Worm (Caenorhabditis elegans) whole organism, L4 larva: ENCODE measurements around the gene F54F12.1.

Source experiments
- F26F4.8 ChIP-seq: fragments of 200-800 bp; sonication (Bioruptor generic); conservative IDR thresholded peaks from 2 replicates; pipeline ENCODE4 v1.3.6; 2022; ENCODE audit warnings: missing genetic modification characterization, missing compliant biosample characterization
- F37D6.2 ChIP-seq: sonication (generic microtip); optimal IDR thresholded peaks from 2 replicates; lab custom pipeline; 2016; ENCODE audit warnings: mild to moderate bottlenecking, missing genetic modification characterization, missing compliant biosample characterization
- F44E2.7 ChIP-seq: fragments of 200-800 bp; sonication (Bioruptor generic); IDR thresholded peaks from 2 replicates; pipeline ENCODE4 v2.1.2; 2022; ENCODE audit warnings: missing genetic modification characterization, missing compliant biosample characterization
- R02D3.7 ChIP-seq: fragments of 150-350 bp; sonication (generic microtip); optimal IDR thresholded peaks from 3 replicates; lab custom pipeline; 2014; ENCODE audit warnings: missing biosample characterization, missing genetic modification characterization
- T20F7.1 ChIP-seq: fragments of 200-800 bp; sonication (Bioruptor generic); optimal IDR thresholded peaks from 2 replicates; lab custom pipeline; 2018; ENCODE audit warnings: mild to moderate bottlenecking, missing genetic modification characterization, missing compliant biosample characterization
- T26A8.4 ChIP-seq: fragments of 200-800 bp; sonication (Bioruptor generic); IDR thresholded peaks from 2 replicates; pipeline ENCODE4 v1.3.6; 2022; ENCODE audit warnings: missing genetic modification characterization, missing compliant biosample characterization
- ZK546.5 ChIP-seq, 2 experiments: sonication (generic microtip); optimal IDR thresholded peaks; 2 replicates each; lab custom pipeline; 2017; ENCODE audit warnings: missing biosample characterization in 2 of 2, missing genetic modification characterization in 2 of 2
- aha-1 ChIP-seq: fragments of 150-350 bp; peaks from one replicate; lab custom pipeline; 2014; ENCODE audit warnings: missing biosample characterization, missing genetic modification characterization
- aly-2 ChIP-seq: sonication (generic microtip); optimal IDR thresholded peaks from 2 replicates; lab custom pipeline; 2018; ENCODE audit warnings: missing biosample characterization, missing genetic modification characterization
- ama-1 ChIP-seq: fragments of 150-350 bp; optimal IDR thresholded peaks from 2 replicates; lab custom pipeline; 2014; ENCODE audit warnings: inconsistent platforms, mixed read lengths
- attf-4 ChIP-seq: sonication (generic microtip); optimal IDR thresholded peaks from 3 replicates; lab custom pipeline; 2017; ENCODE audit warnings: missing biosample characterization, missing genetic modification characterization
- ceh-32 ChIP-seq: sonication (generic microtip); optimal IDR thresholded peaks from 2 replicates; lab custom pipeline; 2016; ENCODE audit warnings: mild to moderate bottlenecking, missing genetic modification characterization, missing compliant biosample characterization; ENCODE audit not compliant: poor library complexity
- ceh-44 ChIP-seq: fragments of 200-800 bp; sonication (Bioruptor generic); IDR thresholded peaks from 2 replicates; pipeline ENCODE4 v1.3.6; 2022; ENCODE audit warnings: missing genetic modification reagents, missing genetic modification characterization, missing compliant biosample characterization
- ceh-62 ChIP-seq: sonication (generic microtip); optimal IDR thresholded peaks from 2 replicates; lab custom pipeline; 2017; ENCODE audit warnings: missing biosample characterization, missing genetic modification characterization
- ctbp-1 ChIP-seq: fragments of 200-800 bp; sonication (Bioruptor generic); IDR thresholded peaks from 2 replicates; pipeline ENCODE4 v1.3.6; 2022; ENCODE audit warnings: missing genetic modification reagents, missing genetic modification characterization, missing compliant biosample characterization
- dmd-6 ChIP-seq: fragments of 200-800 bp; sonication (Bioruptor generic); IDR thresholded peaks from 2 replicates; pipeline ENCODE4 v1.3.6; 2022; ENCODE audit warnings: missing genetic modification reagents, missing genetic modification characterization, missing compliant biosample characterization
- fkh-10 ChIP-seq: fragments of 150-350 bp; optimal IDR thresholded peaks from 2 replicates; lab custom pipeline; 2014; ENCODE audit warnings: missing biosample characterization, missing genetic modification reagents, missing genetic modification characterization
- fos-1 ChIP-seq: fragments of 150-350 bp; optimal IDR thresholded peaks from 2 replicates; lab custom pipeline; 2014; ENCODE audit warnings: missing biosample characterization, missing genetic modification characterization
- gei-8 ChIP-seq: fragments of 200-800 bp; sonication (Bioruptor generic); optimal IDR thresholded peaks from 2 replicates; lab custom pipeline; 2018; ENCODE audit warnings: mild to moderate bottlenecking, missing genetic modification characterization, missing compliant biosample characterization
- hlh-11 ChIP-seq: fragments of 200-800 bp; sonication (Bioruptor generic); optimal IDR thresholded peaks from 2 replicates; lab custom pipeline; 2018; ENCODE audit warnings: mild to moderate bottlenecking, missing genetic modification characterization, missing compliant biosample characterization
- hlh-30 ChIP-seq: sonication (generic microtip); optimal IDR thresholded peaks from 2 replicates; lab custom pipeline; 2017; ENCODE audit warnings: antibody characterized with exemption, mild to moderate bottlenecking, missing genetic modification characterization, missing compliant biosample characterization; ENCODE audit not compliant: insufficient read depth
- lin-13 ChIP-seq: fragments of 150-350 bp; optimal IDR thresholded peaks from 2 replicates; lab custom pipeline; 2014; ENCODE audit warnings: missing biosample characterization, missing genetic modification reagents, missing genetic modification characterization
- lin-29 ChIP-seq: fragments of 200-800 bp; sonication (Bioruptor generic); IDR thresholded peaks from 2 replicates; pipeline ENCODE4 v1.3.6; 2022; ENCODE audit warnings: missing genetic modification reagents, missing genetic modification characterization, missing compliant biosample characterization
- lin-38 ChIP-seq: fragments of 200-800 bp; sonication (Bioruptor generic); IDR thresholded peaks from 2 replicates; pipeline ENCODE4 v1.3.6; 2022; ENCODE audit warnings: missing genetic modification reagents, missing genetic modification characterization, missing compliant biosample characterization
- mep-1 ChIP-seq: fragments of 150-350 bp; sonication (generic microtip); optimal IDR thresholded peaks from 3 replicates; lab custom pipeline; 2014; ENCODE audit warnings: missing biosample characterization, missing genetic modification characterization
- mes-2 ChIP-seq: sonication (generic microtip); optimal IDR thresholded peaks from 2 replicates; lab custom pipeline; 2016; ENCODE audit warnings: missing genotype, mild to moderate bottlenecking, missing genetic modification characterization, missing compliant biosample characterization; ENCODE audit not compliant: poor library complexity, severe bottlenecking
- nhr-10 ChIP-seq: fragments of 150-350 bp; optimal IDR thresholded peaks from 2 replicates; lab custom pipeline; 2014; ENCODE audit warnings: missing biosample characterization, missing genetic modification characterization
- nhr-28 ChIP-seq: fragments of 150-350 bp; optimal IDR thresholded peaks from 2 replicates; lab custom pipeline; 2014; ENCODE audit warnings: missing biosample characterization, missing genetic modification characterization
- nhr-41 ChIP-seq: fragments of 200-800 bp; sonication (Bioruptor generic); IDR thresholded peaks from 2 replicates; pipeline ENCODE4 v1.3.6; 2022; ENCODE audit warnings: missing genetic modification reagents, missing genetic modification characterization, missing compliant biosample characterization
- nhr-42 ChIP-seq: fragments of 200-800 bp; sonication (Bioruptor generic); IDR thresholded peaks from 2 replicates; pipeline ENCODE4 v1.3.6; 2022; ENCODE audit warnings: missing genetic modification characterization, missing compliant biosample characterization
- nhr-48 ChIP-seq: sonication (generic microtip); optimal IDR thresholded peaks from 2 replicates; lab custom pipeline; 2016; ENCODE audit warnings: mild to moderate bottlenecking, missing genetic modification characterization, missing compliant biosample characterization
- nhr-76 ChIP-seq: fragments of 150-350 bp; optimal IDR thresholded peaks from 2 replicates; lab custom pipeline; 2014; ENCODE audit warnings: missing biosample characterization, missing genetic modification characterization
- nhr-77 ChIP-seq: fragments of 150-350 bp; optimal IDR thresholded peaks from 2 replicates; lab custom pipeline; 2014; ENCODE audit warnings: missing biosample characterization, missing genetic modification characterization
- pha-4 ChIP-seq, 2 experiments: fragments of 150-350 bp in 1 of 2; fragments of 200-800 bp in 1 of 2; sonication (Bioruptor generic) in 1 of 2; IDR thresholded peaks in 1 of 2; optimal IDR thresholded peaks in 1 of 2; 2 replicates each; pipeline versions ENCODE4 v1.3.6 to Lab custom; 2014 to 2022; ENCODE audit warnings: missing genetic modification characterization in 2 of 2, missing genetic modification reagents in 2 of 2, missing biosample characterization in 1 of 2, missing compliant biosample characterization in 1 of 2
- pqm-1 ChIP-seq: sonication (generic microtip); optimal IDR thresholded peaks from 2 replicates; lab custom pipeline; 2017; ENCODE audit warnings: missing biosample characterization, missing genetic modification characterization
- spr-3 ChIP-seq: fragments of 200-800 bp; sonication (Bioruptor generic); optimal IDR thresholded peaks from 2 replicates; lab custom pipeline; 2018; ENCODE audit warnings: mild to moderate bottlenecking, missing genetic modification characterization, missing compliant biosample characterization
- tag-97 ChIP-seq: fragments of 200-800 bp; sonication (Bioruptor generic); IDR thresholded peaks from 2 replicates; pipeline ENCODE4 v1.3.6; 2022; ENCODE audit warnings: missing genetic modification characterization, missing compliant biosample characterization
- unc-39 ChIP-seq: sonication (generic microtip); optimal IDR thresholded peaks from 2 replicates; lab custom pipeline; 2017; ENCODE audit warnings: missing biosample characterization, missing genetic modification characterization
- unc-62 ChIP-seq, 3 experiments: fragments of 150-350 bp in 1 of 3; sonication (generic microtip); optimal IDR thresholded peaks in 2 of 3; peaks in 1 of 3; 1 replicate in 1 of 3; 2 replicates in 2 of 3; lab custom pipeline; 2014 to 2017; ENCODE audit warnings: missing biosample characterization in 3 of 3, missing genetic modification characterization in 3 of 3, missing genetic modification reagents in 3 of 3, missing genotype in 1 of 3
- zfp-2 ChIP-seq: sonication (generic microtip); optimal IDR thresholded peaks from 2 replicates; lab custom pipeline; 2016; ENCODE audit warnings: mild to moderate bottlenecking, missing genetic modification characterization, missing compliant biosample characterization
- zfp-3 ChIP-seq: fragments of 200-800 bp; sonication (Bioruptor generic); conservative IDR thresholded peaks from 2 replicates; pipeline ENCODE4 v1.3.6; 2022; ENCODE audit warnings: missing genetic modification reagents, missing genetic modification characterization, missing compliant biosample characterization
- zip-2 ChIP-seq: fragments of 150-350 bp; optimal IDR thresholded peaks from 2 replicates; lab custom pipeline; 2014; ENCODE audit warnings: missing biosample characterization, missing genetic modification characterization
- ztf-7 ChIP-seq: fragments of 150-350 bp; optimal IDR thresholded peaks from 2 replicates; lab custom pipeline; 2014; ENCODE audit warnings: missing biosample characterization, missing genetic modification characterization

Gene F54F12.1

ce11 chrIII:13056735-13057134 lies 1.5 kb upstream of the F54F12.1 start:
- TF ChIP-seq unc-39 (tag; lab: Kevin White, UChicago) = no peak
- TF ChIP-seq unc-62 (GFP tag; optimal IDR thresholded peaks at IDR 0.05 in 1 of 2; lab: Kevin White, UChicago) = no peak
- TF ChIP-seq unc-62 (tag; optimal IDR thresholded peaks at IDR 0.05; lab: Kevin White, UChicago) = no peak
- no peak for TF ChIP-seq R02D3.7
- TF ChIP-seq fkh-10 (GFP tag; lab: Kevin White, UChicago) = no peak
- no peak for TF ChIP-seq nhr-41
- no peak for TF ChIP-seq zfp-2 (tag; lab: Kevin White, UChicago)
- TF ChIP-seq nhr-77 (tag; lab: Kevin White, UChicago) = no peak
- no peak for TF ChIP-seq attf-4 (tag; lab: Kevin White, UChicago)
- no peak for TF ChIP-seq ztf-7
- no peak for TF ChIP-seq zip-2
- TF ChIP-seq hlh-11 (tag; lab: Kevin White, UChicago) = peak; percentile 16
- no peak for TF ChIP-seq gei-8 (GFP tag; lab: Kevin White, UChicago)
- no peak for TF ChIP-seq nhr-48 (tag; lab: Kevin White, UChicago)
- TF ChIP-seq nhr-28 (tag; lab: Kevin White, UChicago) = peak; percentile 7
- no peak for TF ChIP-seq tag-97 (GFP tag; lab: Robert Waterston, UW)
- TF ChIP-seq nhr-76 = no peak
- TF ChIP-seq dmd-6 (GFP tag; lab: Robert Waterston, UW) = peak; percentile 10; the same call in 1 of the 2 replicates
- TF ChIP-seq mes-2 (tag; lab: Kevin White, UChicago) = no peak
- no peak for TF ChIP-seq lin-38 (GFP tag; lab: Robert Waterston, UW)
- TF ChIP-seq nhr-10 (tag; lab: Kevin White, UChicago) = no peak
- TF ChIP-seq ctbp-1 (GFP tag; lab: Robert Waterston, UW) = no peak
- TF ChIP-seq pqm-1 (tag; lab: Kevin White, UChicago) = no peak
- no peak for TF ChIP-seq nhr-42
- no peak for TF ChIP-seq spr-3
- no peak for TF ChIP-seq mep-1
- TF ChIP-seq pha-4 (GFP tag; IDR thresholded peaks at IDR 0.05; lab: Robert Waterston, UW) = no peak
- TF ChIP-seq pha-4 (tag; optimal IDR thresholded peaks at IDR 0.05; lab: Kevin White, UChicago) = no peak
- no peak for TF ChIP-seq F44E2.7
- peak; percentile 80 for TF ChIP-seq hlh-30
- TF ChIP-seq aha-1 = peak; percentile 85
- no peak for TF ChIP-seq ceh-62 (tag; lab: Kevin White, UChicago)

- TF ChIP-seq unc-62 (GFP tag; optimal IDR thresholded peaks at IDR 0.05 in 1 of 2; lab: Kevin White, UChicago) (peak in 1 of 2 experiments; percentile 1), unc-62 (tag; optimal IDR thresholded peaks at IDR 0.05; lab: Kevin White, UChicago) (no peak), lin-29 (no peak)
- TF ChIP-seq, all 104 proteins: peak for 1
Observed at ce11 chrIII:13056230-13056629, 988 bp upstream of the F54F12.1 start.

ce11 chrIII:13049956-13050355 lies 5.3 kb downstream of the F54F12.1 start:
- TF ChIP-seq nhr-42 (no peak), unc-62 (GFP tag; optimal IDR thresholded peaks at IDR 0.05 in 1 of 2; lab: Kevin White, UChicago) (peak in 1 of 2 experiments; percentile 94), unc-62 (tag; optimal IDR thresholded peaks at IDR 0.05; lab: Kevin White, UChicago) (no peak), T26A8.4 (GFP tag; lab: Robert Waterston, UW) (no peak), lin-13 (GFP tag; lab: Kevin White, UChicago) (no peak), ZK546.5 (tag; optimal IDR thresholded peaks at IDR 0.05; lab: Kevin White, UChicago) (no peak), T20F7.1 (GFP tag; lab: Kevin White, UChicago) (no peak), zfp-3 (GFP tag; lab: Robert Waterston, UW) (no peak)

ce11 chrIII:13039739-13040138 lies 15.5 kb downstream of the F54F12.1 start, which contains the start of gene F54F12.2:
Gene F54F12.2, plus strand, starts transcription at chrIII:13040039.
- no peak for TF ChIP-seq ceh-32 (tag; lab: Kevin White, UChicago)
- no peak for TF ChIP-seq F26F4.8 (GFP tag; lab: Robert Waterston, UW)
- no peak for TF ChIP-seq F37D6.2 (tag; lab: Kevin White, UChicago)
- no peak for TF ChIP-seq fos-1 (tag; lab: Kevin White, UChicago)
- no peak for TF ChIP-seq ceh-44 (GFP tag; lab: Robert Waterston, UW)
- no peak for TF ChIP-seq ama-1 (lab: Kevin White, UChicago)
- no peak for TF ChIP-seq fkh-10 (GFP tag; lab: Kevin White, UChicago)
- no peak for TF ChIP-seq aly-2 (tag; lab: Kevin White, UChicago)
